Fruit fly (Drosophila melanogaster) Kc167 (cell line): ENCODE measurements around the gene Tsp29Fb.

Source experiments
- Myc ChIP-seq: fragments of >200 bp; optimal IDR thresholded peaks from 2 replicates; lab custom pipeline; 2017; ENCODE audit warnings: missing external identifiers
- Sin3A ChIP-seq: fragments of >200 bp; optimal IDR thresholded peaks from 2 replicates; lab custom pipeline; 2018; ENCODE audit warnings: missing external identifiers
- h ChIP-seq: fragments of >200 bp; optimal IDR thresholded peaks from 3 replicates; lab custom pipeline; 2018; ENCODE audit warnings: missing external identifiers
- insv ChIP-seq: fragments of >200 bp; optimal IDR thresholded peaks from 3 replicates; lab custom pipeline; 2018; ENCODE audit warnings: missing external identifiers
- psq ChIP-seq: fragments of >200 bp; optimal IDR thresholded peaks from 2 replicates; lab custom pipeline; 2017; ENCODE audit warnings: missing external identifiers
- ttk ChIP-seq: sonication (Bioruptor generic); optimal IDR thresholded peaks from 2 replicates; lab custom pipeline; 2017; ENCODE audit warnings: missing external identifiers

- TF ChIP-seq psq (lab: Kevin White, UChicago), result no peak
- TF ChIP-seq Sin3A (lab: Kevin White, UChicago), result no peak
- no peak for TF ChIP-seq insv (lab: Kevin White, UChicago)
- TF ChIP-seq h (lab: Kevin White, UChicago), result no peak
- no peak for TF ChIP-seq Myc (lab: Kevin White, UChicago)
- TF ChIP-seq ttk (lab: Kevin White, UChicago), result no peak
These were observed 16.9 kb upstream of the Tsp29Fb start for dm6 chr2L:8920294-8920693.
